Worm (Caenorhabditis elegans): ENCODE results near the gene T05A12.4.

DNA sequence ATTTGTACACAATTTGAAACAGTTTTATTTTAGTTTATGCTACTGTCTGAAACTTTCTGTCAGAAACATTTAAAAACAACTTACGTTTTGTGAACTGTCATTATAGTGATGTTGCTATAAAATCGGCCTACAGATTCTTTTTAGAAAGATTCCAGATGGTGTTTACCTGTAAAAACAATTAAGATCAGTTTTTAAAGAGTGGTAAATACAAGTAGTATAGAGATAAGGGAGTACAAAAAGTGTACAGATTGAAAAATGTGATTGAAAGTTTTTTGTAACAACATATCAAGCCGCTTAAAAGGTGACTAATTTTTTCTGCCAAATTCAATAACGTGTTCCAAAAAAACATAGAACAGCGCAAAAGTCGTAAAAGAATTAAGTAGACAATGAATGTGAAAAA is 49.8 kb downstream of the T05A12.4 start, which contains the start of gene npr-12:
- TF ChIP-seq R02D3.7 (tag; optimal IDR thresholded peaks at IDR 0.05) (no peak), skn-1 (tag; optimal IDR thresholded peaks at IDR 0.05) (no peak), elt-1 (tag; optimal IDR thresholded peaks at IDR 0.05) (no peak), egl-27 (tag; optimal IDR thresholded peaks at IDR 0.05) (no peak), nhr-11 (tag; optimal IDR thresholded peaks at IDR 0.05) (no peak), nhr-23 (tag; optimal IDR thresholded peaks at IDR 0.05) (no peak), daf-12 (tag; optimal IDR thresholded peaks at IDR 0.05) (no peak), lin-39 (tag; optimal IDR thresholded peaks at IDR 0.05) (no peak), fkh-10 (GFP tag; optimal IDR thresholded peaks at IDR 0.05) (no peak), ZK546.5 (tag; optimal IDR thresholded peaks at IDR 0.05) (no peak)
